Fruit fly (Drosophila melanogaster) whole organism, pupa: ENCODE results near the gene CG13082.
A peak's percentile ranks its signal among the peaks of the same experiment; 100 is the strongest.

Experiments used
- CG12605 ChIP-seq: fragments of 200-800 bp; sonication (Bioruptor generic); IDR thresholded peaks from 2 replicates; pipeline ENCODE4 v1.3.6; 2022; ENCODE audit warnings: missing biosample characterization, missing genetic modification characterization
- CG17806 ChIP-seq: fragments of 200-800 bp; sonication (Bioruptor generic); optimal IDR thresholded peaks from 2 replicates; lab custom pipeline; 2018; ENCODE audit warnings: missing biosample characterization, mild to moderate bottlenecking, missing genetic modification characterization, moderate library complexity
- CG32121 ChIP-seq: fragments of 200-800 bp; sonication (Bioruptor generic); IDR thresholded peaks from 2 replicates; pipeline ENCODE4 v1.3.6; 2022; ENCODE audit warnings: missing biosample characterization, missing genetic modification characterization
- CG34367 ChIP-seq: fragments of 200-800 bp; sonication (Bioruptor generic); optimal IDR thresholded peaks from 2 replicates; lab custom pipeline; 2018; ENCODE audit warnings: missing biosample characterization, mild to moderate bottlenecking, missing genetic modification characterization
- CG4496 ChIP-seq: fragments of 200-800 bp; sonication (Bioruptor generic); IDR thresholded peaks from 3 replicates; pipeline ENCODE4 v1.3.6; 2022; ENCODE audit warnings: missing biosample characterization, missing genetic modification characterization
- CG8159 ChIP-seq: fragments of 200-800 bp; sonication (Bioruptor generic); optimal IDR thresholded peaks from 3 replicates; lab custom pipeline; 2018; ENCODE audit warnings: missing biosample characterization, mild to moderate bottlenecking, missing genetic modification characterization, moderate library complexity
- CG8301 ChIP-seq: fragments of 200-800 bp; sonication (Bioruptor generic); optimal IDR thresholded peaks from 2 replicates; lab custom pipeline; 2018; ENCODE audit warnings: missing biosample characterization, mild to moderate bottlenecking, missing genetic modification characterization
- CG9948 ChIP-seq: fragments of 200-800 bp; sonication (Bioruptor generic); optimal IDR thresholded peaks from 2 replicates; lab custom pipeline; 2018; ENCODE audit warnings: missing biosample characterization, mild to moderate bottlenecking, missing genetic modification characterization, moderate library complexity
- EcR ChIP-seq: fragments of 200-800 bp; sonication (Bioruptor generic); optimal IDR thresholded peaks from 3 replicates; lab custom pipeline; 2019; ENCODE audit warnings: missing biosample characterization, missing genetic modification characterization, mild to moderate bottlenecking, moderate library complexity, missing genetic modification reagents
- fd96Ca ChIP-seq: fragments of 200-800 bp; sonication (Bioruptor generic); IDR thresholded peaks from 3 replicates; pipeline ENCODE4 v1.3.6; 2022; ENCODE audit warnings: missing biosample characterization, missing genetic modification characterization
- gl ChIP-seq: fragments of 200-800 bp; sonication (Bioruptor generic); optimal IDR thresholded peaks from 2 replicates; lab custom pipeline; 2018; ENCODE audit warnings: missing biosample characterization, mild to moderate bottlenecking, missing genetic modification characterization
- rn ChIP-seq: fragments of 200-800 bp; sonication (Bioruptor generic); IDR thresholded peaks from 2 replicates; pipeline ENCODE4 v1.3.6; 2022; ENCODE audit warnings: missing biosample characterization, missing genetic modification characterization

DNA sequence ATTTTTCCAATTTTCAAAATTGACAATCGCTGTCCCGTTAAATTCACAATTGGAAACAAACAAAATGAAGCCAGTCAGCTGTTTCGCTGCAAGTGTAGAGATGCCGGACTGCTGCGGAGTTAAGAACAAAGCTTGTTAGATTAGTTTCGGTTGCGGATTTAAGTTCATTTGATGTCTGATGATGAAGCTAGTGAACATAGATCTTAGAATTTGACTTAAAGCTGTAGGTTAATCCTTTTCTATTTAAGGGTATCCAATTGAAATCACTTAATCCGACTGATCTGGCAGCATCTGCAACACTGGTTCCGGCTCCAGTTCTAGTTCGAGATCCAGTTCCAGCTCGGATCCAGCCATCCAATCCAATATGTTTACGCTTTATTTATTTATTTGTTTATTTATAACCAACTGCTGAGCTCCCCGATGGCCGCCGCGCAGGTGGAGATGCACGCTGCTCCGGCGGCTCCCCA lies 45.7 kb downstream of the CG13082 start, which contains the start of the genes PCNA2 and CG10366:
- peak; percentile 33 for TF ChIP-seq EcR
- peak; percentile 29 for TF ChIP-seq gl (tag; lab: Kevin White, UChicago)
- TF ChIP-seq CG9948 (tag; lab: Kevin White, UChicago) = peak; percentile 31
- no peak for TF ChIP-seq CG12605
- peak; percentile 7 for TF ChIP-seq CG8301
- TF ChIP-seq CG32121 = no peak
- no peak for TF ChIP-seq rn (GFP tag; lab: Robert Waterston, UW)
- TF ChIP-seq CG4496 (GFP tag; lab: Robert Waterston, UW) = no peak
- peak; percentile 54 for TF ChIP-seq CG8159 (tag; lab: Kevin White, UChicago)
- peak; percentile 55 for TF ChIP-seq CG17806
- peak; percentile 10 for TF ChIP-seq CG34367 (tag; lab: Kevin White, UChicago)
- peak; percentile 26; the same call in 1 of the 3 replicates for TF ChIP-seq fd96Ca (GFP tag; lab: Robert Waterston, UW)
